Worm (Caenorhabditis elegans): ENCODE measurements around the gene F54C8.1.

The F54C8.1 gene

ce11 chrIII:9471996-9472395 is 32.5 kb downstream of the F54C8.1 start:
- TF ChIP-seq T22C8.4 (GFP tag; IDR thresholded peaks at IDR 0.05) (no peak), klf-2 (GFP tag; conservative IDR thresholded peaks at IDR 0.05) (no peak), ref-1 (GFP tag; conservative IDR thresholded peaks at IDR 0.05) (no peak), med-1 (GFP tag; optimal IDR thresholded peaks at IDR 0.05; ENCODE audit: insufficient read depth) (no peak), flt-1 (GFP tag; IDR thresholded peaks at IDR 0.05) (no peak), ztf-29 (GFP tag; IDR thresholded peaks at IDR 0.05) (no peak), ztf-23 (GFP tag; IDR thresholded peaks at IDR 0.05) (no peak), tab-1 (GFP tag; IDR thresholded peaks at IDR 0.05) (no peak)

ce11 chrIII:9472464-9472863 is 33.0 kb downstream of the F54C8.1 start:
- TF ChIP-seq cog-1 (tag; optimal IDR thresholded peaks at IDR 0.05) (no peak), klf-2 (GFP tag; conservative IDR thresholded peaks at IDR 0.05) (no peak), ztf-23 (GFP tag; IDR thresholded peaks at IDR 0.05) (no peak), T22C8.4 (GFP tag; IDR thresholded peaks at IDR 0.05) (no peak), ztf-29 (GFP tag; IDR thresholded peaks at IDR 0.05) (no peak), med-1 (GFP tag; optimal IDR thresholded peaks at IDR 0.05; ENCODE audit: insufficient read depth) (no peak), flt-1 (GFP tag; IDR thresholded peaks at IDR 0.05) (no peak), ref-1 (GFP tag; conservative IDR thresholded peaks at IDR 0.05) (no peak), tab-1 (GFP tag; IDR thresholded peaks at IDR 0.05) (no peak)

ce11 chrIII:9474501-9474900 is 35.0 kb downstream of the F54C8.1 start:
- no peak for TF ChIP-seq tab-1 (GFP tag; IDR thresholded peaks at IDR 0.05)
- TF ChIP-seq klf-2 (GFP tag; conservative IDR thresholded peaks at IDR 0.05), result no peak
- TF ChIP-seq cog-1 (tag; optimal IDR thresholded peaks at IDR 0.05), result no peak

- TF ChIP-seq cog-1 (tag; optimal IDR thresholded peaks at IDR 0.05), result no peak
- no peak for TF ChIP-seq tab-1 (GFP tag; IDR thresholded peaks at IDR 0.05)
- TF ChIP-seq klf-2 (GFP tag; conservative IDR thresholded peaks at IDR 0.05), result no peak
- no peak for TF ChIP-seq med-1 (GFP tag; optimal IDR thresholded peaks at IDR 0.05; ENCODE audit: insufficient read depth)
- no peak for TF ChIP-seq ztf-23 (GFP tag; IDR thresholded peaks at IDR 0.05)
- TF ChIP-seq flt-1 (GFP tag; IDR thresholded peaks at IDR 0.05), result no peak
- TF ChIP-seq ztf-29 (GFP tag; IDR thresholded peaks at IDR 0.05), result no peak
- TF ChIP-seq ref-1 (GFP tag; conservative IDR thresholded peaks at IDR 0.05), result no peak
- TF ChIP-seq T22C8.4 (GFP tag; IDR thresholded peaks at IDR 0.05), result no peak
Measured at ce11 chrIII:9476564-9476963, 37.1 kb downstream of the F54C8.1 start.

ce11 chrIII:9482423-9482993 is 43.0 kb downstream of the F54C8.1 start:
- no peak for TF ChIP-seq ref-1 (GFP tag; conservative IDR thresholded peaks at IDR 0.05)
- no peak for TF ChIP-seq klf-2 (GFP tag; conservative IDR thresholded peaks at IDR 0.05)
- no peak for TF ChIP-seq ztf-29 (GFP tag; IDR thresholded peaks at IDR 0.05)
- TF ChIP-seq T22C8.4 (GFP tag; IDR thresholded peaks at IDR 0.05), result no peak
- TF ChIP-seq flt-1 (GFP tag; IDR thresholded peaks at IDR 0.05), result no peak
- no peak for TF ChIP-seq med-1 (GFP tag; optimal IDR thresholded peaks at IDR 0.05; ENCODE audit: insufficient read depth)
- no peak for TF ChIP-seq ztf-23 (GFP tag; IDR thresholded peaks at IDR 0.05)
- TF ChIP-seq cog-1 (tag; optimal IDR thresholded peaks at IDR 0.05), result no peak
- TF ChIP-seq tab-1 (GFP tag; IDR thresholded peaks at IDR 0.05), result no peak

ce11 chrIII:9483716-9484115 is 44.2 kb downstream of the F54C8.1 start:
- TF ChIP-seq cog-1 (tag; optimal IDR thresholded peaks at IDR 0.05), result no peak
- no peak for TF ChIP-seq flt-1 (GFP tag; IDR thresholded peaks at IDR 0.05)
- no peak for TF ChIP-seq tab-1 (GFP tag; IDR thresholded peaks at IDR 0.05)
- TF ChIP-seq ref-1 (GFP tag; conservative IDR thresholded peaks at IDR 0.05), result no peak
- no peak for TF ChIP-seq T22C8.4 (GFP tag; IDR thresholded peaks at IDR 0.05)
- no peak for TF ChIP-seq ztf-23 (GFP tag; IDR thresholded peaks at IDR 0.05)
- no peak for TF ChIP-seq ztf-29 (GFP tag; IDR thresholded peaks at IDR 0.05)
- no peak for TF ChIP-seq klf-2 (GFP tag; conservative IDR thresholded peaks at IDR 0.05)

ce11 chrIII:9485373-9485772 is 45.9 kb downstream of the F54C8.1 start, which contains the start of gene bre-3:
Gene bre-3 (minus strand): TSS chrIII:9485473.
- no peak for TF ChIP-seq med-1 (GFP tag; optimal IDR thresholded peaks at IDR 0.05; ENCODE audit: insufficient read depth)
- TF ChIP-seq flt-1 (GFP tag; IDR thresholded peaks at IDR 0.05), result no peak
- TF ChIP-seq klf-2 (GFP tag; conservative IDR thresholded peaks at IDR 0.05), result no peak
- no peak for TF ChIP-seq cog-1 (tag; optimal IDR thresholded peaks at IDR 0.05)
- no peak for TF ChIP-seq ztf-23 (GFP tag; IDR thresholded peaks at IDR 0.05)
- TF ChIP-seq T22C8.4 (GFP tag; IDR thresholded peaks at IDR 0.05), result no peak
- TF ChIP-seq ztf-29 (GFP tag; IDR thresholded peaks at IDR 0.05), result no peak
- TF ChIP-seq tab-1 (GFP tag; IDR thresholded peaks at IDR 0.05), result no peak
- no peak for TF ChIP-seq ref-1 (GFP tag; conservative IDR thresholded peaks at IDR 0.05)

ce11 chrIII:9487454-9487853 is 48.0 kb downstream of the F54C8.1 start:
- TF ChIP-seq tab-1 (GFP tag; IDR thresholded peaks at IDR 0.05), result no peak

ce11 chrIII:9488027-9488426 is 48.5 kb downstream of the F54C8.1 start:
- TF ChIP-seq flt-1 (GFP tag; IDR thresholded peaks at IDR 0.05), result no peak
- TF ChIP-seq ref-1 (GFP tag; conservative IDR thresholded peaks at IDR 0.05), result no peak

- no peak for TF ChIP-seq tab-1 (GFP tag; IDR thresholded peaks at IDR 0.05)
Measured at ce11 chrIII:9488431-9488830, 48.9 kb downstream of the F54C8.1 start, which contains the start of gene nlp-36. Gene nlp-36 (plus strand): TSS chrIII:9488731.

- no peak for TF ChIP-seq ztf-29 (GFP tag; IDR thresholded peaks at IDR 0.05)
- no peak for TF ChIP-seq tab-1 (GFP tag; IDR thresholded peaks at IDR 0.05)
- no peak for TF ChIP-seq flt-1 (GFP tag; IDR thresholded peaks at IDR 0.05)
- TF ChIP-seq med-1 (GFP tag; optimal IDR thresholded peaks at IDR 0.05; ENCODE audit: insufficient read depth), result no peak
Measured at ce11 chrIII:9489798-9490197, 50.3 kb downstream of the F54C8.1 start.

Data from whole organism, midembryonic.